Worm (Caenorhabditis elegans) whole organism, L4 larva: ENCODE data around the gene C34D4.2.

Source experiments
- F49E8.2 ChIP-seq: sonication (generic microtip); optimal IDR thresholded peaks from 2 replicates; lab custom pipeline; 2016; ENCODE audit warnings: missing compliant biosample characterization, mild to moderate bottlenecking, missing genetic modification characterization, borderline replicate concordance
- Y105C5A.15 ChIP-seq: fragments of 200-800 bp; sonication (Bioruptor generic); IDR thresholded peaks from 2 replicates; pipeline ENCODE4 v1.3.6; 2022; ENCODE audit warnings: missing genetic modification characterization, missing compliant biosample characterization
- aha-1 ChIP-seq: fragments of 150-350 bp; peaks from one replicate; lab custom pipeline; 2014; ENCODE audit warnings: missing biosample characterization, missing genetic modification characterization
- aly-2 ChIP-seq: sonication (generic microtip); optimal IDR thresholded peaks from 2 replicates; lab custom pipeline; 2018; ENCODE audit warnings: missing biosample characterization, missing genetic modification characterization
- ama-1 ChIP-seq: fragments of 150-350 bp; optimal IDR thresholded peaks from 2 replicates; lab custom pipeline; 2014; ENCODE audit warnings: inconsistent platforms, mixed read lengths
- arid-1 ChIP-seq: fragments of 200-800 bp; sonication (Bioruptor generic); conservative IDR thresholded peaks from 2 replicates; pipeline ENCODE4 v1.3.6; 2022; ENCODE audit warnings: missing genetic modification reagents, missing genetic modification characterization, missing compliant biosample characterization
- attf-4 ChIP-seq: sonication (generic microtip); optimal IDR thresholded peaks from 3 replicates; lab custom pipeline; 2017; ENCODE audit warnings: missing biosample characterization, missing genetic modification characterization
- ceh-32 ChIP-seq: sonication (generic microtip); optimal IDR thresholded peaks from 2 replicates; lab custom pipeline; 2016; ENCODE audit warnings: mild to moderate bottlenecking, missing genetic modification characterization, missing compliant biosample characterization; ENCODE audit not compliant: poor library complexity
- ces-1 ChIP-seq: fragments of 150-350 bp; sonication (generic microtip); optimal IDR thresholded peaks from 4 replicates; lab custom pipeline; 2014; ENCODE audit warnings: missing biosample characterization, missing genetic modification reagents, missing genetic modification characterization
- daf-16 ChIP-seq, 3 experiments: sonication (generic microtip); optimal IDR thresholded peaks; 2 replicates each; lab custom pipeline; 2016 to 2017; ENCODE audit warnings: missing genetic modification characterization in 3 of 3, missing genetic modification reagents in 3 of 3, mild to moderate bottlenecking in 2 of 3, missing compliant biosample characterization in 2 of 3, missing biosample characterization in 1 of 3, moderate library complexity in 1 of 3
- dmd-6 ChIP-seq: fragments of 200-800 bp; sonication (Bioruptor generic); IDR thresholded peaks from 2 replicates; pipeline ENCODE4 v1.3.6; 2022; ENCODE audit warnings: missing genetic modification reagents, missing genetic modification characterization, missing compliant biosample characterization
- dpl-1 ChIP-seq: fragments of 150-350 bp; optimal IDR thresholded peaks from 2 replicates; lab custom pipeline; 2014; ENCODE audit warnings: missing biosample characterization, missing genetic modification reagents, missing genetic modification characterization
- dve-1 ChIP-seq: sonication (generic microtip); optimal IDR thresholded peaks from 2 replicates; lab custom pipeline; 2017; ENCODE audit warnings: antibody characterized with exemption, mild to moderate bottlenecking, missing genetic modification characterization, missing compliant biosample characterization; ENCODE audit not compliant: insufficient read depth
- fkh-10 ChIP-seq: fragments of 150-350 bp; optimal IDR thresholded peaks from 2 replicates; lab custom pipeline; 2014; ENCODE audit warnings: missing biosample characterization, missing genetic modification reagents, missing genetic modification characterization
- fos-1 ChIP-seq: fragments of 150-350 bp; optimal IDR thresholded peaks from 2 replicates; lab custom pipeline; 2014; ENCODE audit warnings: missing biosample characterization, missing genetic modification characterization
- gei-8 ChIP-seq: fragments of 200-800 bp; sonication (Bioruptor generic); optimal IDR thresholded peaks from 2 replicates; lab custom pipeline; 2018; ENCODE audit warnings: mild to moderate bottlenecking, missing genetic modification characterization, missing compliant biosample characterization
- hlh-11 ChIP-seq: fragments of 200-800 bp; sonication (Bioruptor generic); optimal IDR thresholded peaks from 2 replicates; lab custom pipeline; 2018; ENCODE audit warnings: mild to moderate bottlenecking, missing genetic modification characterization, missing compliant biosample characterization
- hlh-30 ChIP-seq: sonication (generic microtip); optimal IDR thresholded peaks from 2 replicates; lab custom pipeline; 2017; ENCODE audit warnings: antibody characterized with exemption, mild to moderate bottlenecking, missing genetic modification characterization, missing compliant biosample characterization; ENCODE audit not compliant: insufficient read depth
- lim-7 ChIP-seq: fragments of 200-800 bp; sonication (Bioruptor generic); IDR thresholded peaks from 2 replicates; pipeline ENCODE4 v1.3.6; 2022; ENCODE audit warnings: missing genetic modification characterization, missing compliant biosample characterization
- lin-13 ChIP-seq: fragments of 150-350 bp; optimal IDR thresholded peaks from 2 replicates; lab custom pipeline; 2014; ENCODE audit warnings: missing biosample characterization, missing genetic modification reagents, missing genetic modification characterization
- lsy-2 ChIP-seq, 2 experiments: fragments of 150-350 bp in 1 of 2; sonication (generic microtip) in 1 of 2; optimal IDR thresholded peaks; 2 replicates each; lab custom pipeline; 2014 to 2017; ENCODE audit warnings: missing biosample characterization in 2 of 2, missing genetic modification characterization in 2 of 2
- mdt-29 ChIP-seq: fragments of 200-800 bp; sonication (Bioruptor generic); IDR thresholded peaks from 2 replicates; pipeline ENCODE4 v1.3.6; 2022; ENCODE audit warnings: missing genetic modification reagents, missing genetic modification characterization, missing compliant biosample characterization
- mep-1 ChIP-seq: fragments of 150-350 bp; sonication (generic microtip); optimal IDR thresholded peaks from 3 replicates; lab custom pipeline; 2014; ENCODE audit warnings: missing biosample characterization, missing genetic modification characterization
- mes-2 ChIP-seq: sonication (generic microtip); optimal IDR thresholded peaks from 2 replicates; lab custom pipeline; 2016; ENCODE audit warnings: missing genotype, mild to moderate bottlenecking, missing genetic modification characterization, missing compliant biosample characterization; ENCODE audit not compliant: poor library complexity, severe bottlenecking
- nhr-237 ChIP-seq: sonication (generic microtip); optimal IDR thresholded peaks from 2 replicates; lab custom pipeline; 2017; ENCODE audit warnings: missing biosample characterization, missing genetic modification characterization
- nhr-25 ChIP-seq: sonication (generic microtip); optimal IDR thresholded peaks from 2 replicates; lab custom pipeline; 2017; ENCODE audit warnings: missing genetic modification characterization, mild to moderate bottlenecking, missing compliant biosample characterization, antibody characterized with exemption, moderate library complexity, borderline replicate concordance; ENCODE audit not compliant: insufficient read depth
- nhr-28 ChIP-seq: fragments of 150-350 bp; optimal IDR thresholded peaks from 2 replicates; lab custom pipeline; 2014; ENCODE audit warnings: missing biosample characterization, missing genetic modification characterization
- nhr-77 ChIP-seq: fragments of 150-350 bp; optimal IDR thresholded peaks from 2 replicates; lab custom pipeline; 2014; ENCODE audit warnings: missing biosample characterization, missing genetic modification characterization
- pha-4 ChIP-seq, 2 experiments: fragments of 150-350 bp in 1 of 2; fragments of 200-800 bp in 1 of 2; sonication (Bioruptor generic) in 1 of 2; IDR thresholded peaks in 1 of 2; optimal IDR thresholded peaks in 1 of 2; 2 replicates each; pipeline versions ENCODE4 v1.3.6 to Lab custom; 2014 to 2022; ENCODE audit warnings: missing genetic modification characterization in 2 of 2, missing genetic modification reagents in 2 of 2, missing biosample characterization in 1 of 2, missing compliant biosample characterization in 1 of 2
- set-16 ChIP-seq: fragments of 200-800 bp; sonication (Bioruptor generic); IDR thresholded peaks from 2 replicates; pipeline ENCODE4 v1.3.6; 2022; ENCODE audit warnings: missing genetic modification reagents, missing genetic modification characterization, missing compliant biosample characterization
- skn-1 ChIP-seq: fragments of 150-350 bp; optimal IDR thresholded peaks from 2 replicates; lab custom pipeline; 2014; ENCODE audit warnings: missing biosample characterization, missing genetic modification characterization
- tra-1 ChIP-seq: fragments of 200-800 bp; sonication (Bioruptor generic); IDR thresholded peaks from 2 replicates; pipeline ENCODE4 v1.3.6; 2022; ENCODE audit warnings: missing genetic modification reagents, missing genetic modification characterization, missing compliant biosample characterization
- unc-130 ChIP-seq: sonication (generic microtip); optimal IDR thresholded peaks from 2 replicates; lab custom pipeline; 2016; ENCODE audit warnings: missing genetic modification reagents, missing genetic modification characterization, missing compliant biosample characterization
- unc-62 ChIP-seq, 3 experiments: fragments of 150-350 bp in 1 of 3; sonication (generic microtip); optimal IDR thresholded peaks in 2 of 3; peaks in 1 of 3; 1 replicate in 1 of 3; 2 replicates in 2 of 3; lab custom pipeline; 2014 to 2017; ENCODE audit warnings: missing biosample characterization in 3 of 3, missing genetic modification characterization in 3 of 3, missing genetic modification reagents in 3 of 3, missing genotype in 1 of 3
- zag-1 ChIP-seq: fragments of 150-350 bp; optimal IDR thresholded peaks from 2 replicates; lab custom pipeline; 2014; ENCODE audit warnings: missing biosample characterization, missing genetic modification characterization

The C34D4.2 gene

ce11 chrIV:7147722-7148121 is 6.7 kb upstream of the C34D4.2 start (continued):
- peak; percentile 15 for TF ChIP-seq fkh-10
- TF ChIP-seq mdt-29 (GFP tag; lab: Robert Waterston, UW), result no peak
- peak; percentile 69 for TF ChIP-seq hlh-11 (tag; lab: Kevin White, UChicago)
- no peak for TF ChIP-seq unc-130 (GFP tag; lab: Kevin White, UChicago)
- no peak for TF ChIP-seq gei-8 (GFP tag; lab: Kevin White, UChicago)
- no peak for TF ChIP-seq arid-1 (GFP tag; lab: Robert Waterston, UW)
- no peak for TF ChIP-seq attf-4 (tag; lab: Kevin White, UChicago)
- peak; percentile 6 for TF ChIP-seq nhr-77 (tag; lab: Kevin White, UChicago)
- no peak for TF ChIP-seq ces-1 (GFP tag; lab: Kevin White, UChicago)
- no peak for TF ChIP-seq skn-1 (tag; lab: Kevin White, UChicago)
- no peak for TF ChIP-seq ama-1
- peak; percentile 73 for TF ChIP-seq hlh-30 (tag; lab: Kevin White, UChicago)
- TF ChIP-seq aly-2, result no peak
- peak; percentile 25 for TF ChIP-seq dve-1 (tag; lab: Kevin White, UChicago)
- TF ChIP-seq nhr-237 (tag; lab: Kevin White, UChicago), result no peak
- no peak for TF ChIP-seq Y105C5A.15 (GFP tag; lab: Robert Waterston, UW)
- no peak for TF ChIP-seq unc-62 (GFP tag; optimal IDR thresholded peaks at IDR 0.05 in 1 of 2; lab: Kevin White, UChicago)
- no peak for TF ChIP-seq unc-62 (tag; optimal IDR thresholded peaks at IDR 0.05; lab: Kevin White, UChicago)
- TF ChIP-seq lim-7 (GFP tag; lab: Robert Waterston, UW), result no peak
- TF ChIP-seq aha-1 (tag; lab: Kevin White, UChicago), result no peak
- TF ChIP-seq set-16 (GFP tag; lab: Robert Waterston, UW), result no peak

- TF ChIP-seq dpl-1 (peak; percentile 58), arid-1 (GFP tag; lab: Robert Waterston, UW) (0 out of 2 replicates have a peak, but pooled peaks have one; percentile 37), ama-1 (peak; percentile 46), nhr-28 (peak; percentile 5), daf-16 (GFP tag; optimal IDR thresholded peaks at IDR 0.05; lab: Kevin White, UChicago) (no peak), daf-16 (tag; optimal IDR thresholded peaks at IDR 0.05; lab: Kevin White, UChicago) (peak; percentile 10), mep-1 (tag; lab: Kevin White, UChicago) (peak; percentile 41), zag-1 (no peak), nhr-237 (tag; lab: Kevin White, UChicago) (no peak), lin-13 (GFP tag; lab: Kevin White, UChicago) (peak; percentile 27), aha-1 (tag; lab: Kevin White, UChicago) (peak; percentile 56), dmd-6 (GFP tag; lab: Robert Waterston, UW) (0 out of 2 replicates have a peak, but pooled peaks have one; percentile 15), hlh-11 (tag; lab: Kevin White, UChicago) (peak; percentile 25), mes-2 (tag; lab: Kevin White, UChicago) (peak; percentile 52), nhr-25 (no peak), lsy-2 (tag; optimal IDR thresholded peaks at IDR 0.05; lab: Kevin White, UChicago) (peak; percentile 44 to 96), fos-1 (no peak), nhr-77 (tag; lab: Kevin White, UChicago) (no peak), pha-4 (GFP tag; IDR thresholded peaks at IDR 0.05; lab: Robert Waterston, UW) (no peak), pha-4 (tag; optimal IDR thresholded peaks at IDR 0.05; lab: Kevin White, UChicago) (peak; percentile 13), F49E8.2 (tag; lab: Kevin White, UChicago) (no peak), hlh-30 (tag; lab: Kevin White, UChicago) (peak; percentile 1)
These were observed 5.3 kb upstream of the C34D4.2 start, which contains the start of gene C34D4.4 for ce11 chrIV:7149020-7149601. Gene C34D4.4 (plus strand): TSS chrIV:7149361.

- no peak for TF ChIP-seq mdt-29 (GFP tag; lab: Robert Waterston, UW)
- no peak for TF ChIP-seq ceh-32 (tag; lab: Kevin White, UChicago)
- TF ChIP-seq tra-1 (GFP tag; lab: Robert Waterston, UW), result no peak
- no peak for TF ChIP-seq dpl-1
These were observed 2.0 kb upstream of the C34D4.2 start, which contains the start of gene col-113 for ce11 chrIV:7152409-7152808. Gene col-113 (minus strand): TSS chrIV:7152509.
